Worm (Caenorhabditis elegans): ENCODE measurements around the gene maa-1.

The maa-1 gene

DNA sequence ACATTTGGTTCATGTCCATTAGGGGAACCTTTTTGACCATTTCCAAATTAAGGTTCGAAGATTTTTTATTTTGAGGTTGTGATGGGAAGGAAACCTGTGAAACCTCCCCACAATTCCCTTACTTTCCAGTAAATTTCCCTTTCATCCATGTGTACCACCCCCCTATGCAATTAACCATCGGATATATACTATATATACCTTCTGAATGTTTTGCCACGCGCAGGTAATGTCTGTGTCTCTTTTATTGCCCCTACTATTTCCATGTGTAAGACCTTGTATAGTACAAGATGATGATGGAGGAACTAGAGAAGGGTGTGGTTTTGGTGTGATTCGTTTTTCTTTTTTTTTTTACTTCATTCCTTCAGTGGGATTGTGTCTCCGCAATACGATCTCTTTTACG, 7.7 kb downstream of the maa-1 start (continued):
- TF ChIP-seq aly-2 (tag; optimal IDR thresholded peaks at IDR 0.05): no peak

- TF ChIP-seq hlh-11 (tag; optimal IDR thresholded peaks at IDR 0.05) (peak; percentile 43), daf-16 (GFP tag; optimal IDR thresholded peaks at IDR 0.05) (no peak), daf-16 (tag; optimal IDR thresholded peaks at IDR 0.05) (no peak), lir-3 (tag; optimal IDR thresholded peaks at IDR 0.05) (no peak), nhr-25 (tag; optimal IDR thresholded peaks at IDR 0.05; ENCODE audit: borderline replicate concordance, insufficient read depth) (peak; percentile 19), gei-8 (GFP tag; optimal IDR thresholded peaks at IDR 0.05) (no peak), nhr-41 (GFP tag; IDR thresholded peaks at IDR 0.05) (no peak), ztf-11 (tag; optimal IDR thresholded peaks at IDR 0.05) (no peak), mdl-1 (tag; optimal IDR thresholded peaks at IDR 0.05) (peak in 1 of 2 experiments; percentile 47), duxl-1 (tag; optimal IDR thresholded peaks at IDR 0.05; ENCODE audit: poor library complexity) (no peak), F44E2.7 (GFP tag; IDR thresholded peaks at IDR 0.05) (no peak), Y105C5A.15 (GFP tag; IDR thresholded peaks at IDR 0.05) (no peak), dmd-6 (GFP tag; IDR thresholded peaks at IDR 0.05) (no peak), set-16 (GFP tag; IDR thresholded peaks at IDR 0.05) (no peak), ZK337.2 (GFP tag; IDR thresholded peaks at IDR 0.05) (no peak), vab-7 (GFP tag; IDR thresholded peaks at IDR 0.05) (no peak), pqm-1 (tag; optimal IDR thresholded peaks at IDR 0.05) (no peak), nhr-42 (GFP tag; IDR thresholded peaks at IDR 0.05) (no peak), mep-1 (tag; optimal IDR thresholded peaks at IDR 0.05) (no peak), ceh-20 (GFP tag; IDR thresholded peaks at IDR 0.05) (no peak), unc-62 (GFP tag; optimal IDR thresholded peaks at IDR 0.05 in 1 of 2) (no peak), unc-62 (tag; optimal IDR thresholded peaks at IDR 0.05) (no peak), mxl-2 (GFP tag; conservative IDR thresholded peaks at IDR 0.05) (no peak), mxl-3 (GFP tag; optimal IDR thresholded peaks at IDR 0.05) (peak; percentile 95), daf-12 (tag; optimal IDR thresholded peaks at IDR 0.05) (no peak), nhr-6 (tag; optimal IDR thresholded peaks at IDR 0.05) (no peak), php-3 (GFP tag; IDR thresholded peaks at IDR 0.05) (no peak), zip-11 (GFP tag; IDR thresholded peaks at IDR 0.05) (no peak), hlh-30 (tag; optimal IDR thresholded peaks at IDR 0.05; ENCODE audit: insufficient read depth) (peak; percentile 16), dmd-8 (GFP tag; IDR thresholded peaks at IDR 0.05) (no peak), Y75B8A.6 (GFP tag; IDR thresholded peaks at IDR 0.05) (no peak), ctbp-1 (GFP tag; IDR thresholded peaks at IDR 0.05) (no peak), nhr-10 (tag; optimal IDR thresholded peaks at IDR 0.05) (no peak), fkh-10 (GFP tag; optimal IDR thresholded peaks at IDR 0.05) (no peak), tag-97 (GFP tag; IDR thresholded peaks at IDR 0.05) (no peak), nhr-48 (tag; optimal IDR thresholded peaks at IDR 0.05) (no peak), nhr-111 (GFP tag; optimal IDR thresholded peaks at IDR 0.05) (no peak), lsy-2 (tag; optimal IDR thresholded peaks at IDR 0.05) (peak in 1 of 2 experiments; percentile 35), nhr-102 (tag; optimal IDR thresholded peaks at IDR 0.05) (no peak), arid-1 (GFP tag; conservative IDR thresholded peaks at IDR 0.05) (no peak), Y48G9A.11 (GFP tag; IDR thresholded peaks at IDR 0.05) (no peak), D1046.2 (GFP tag; IDR thresholded peaks at IDR 0.05) (no peak), madf-9 (GFP tag; conservative IDR thresholded peaks at IDR 0.05) (no peak), nhr-28 (tag; optimal IDR thresholded peaks at IDR 0.05) (peak; percentile 52), zfp-2 (tag; optimal IDR thresholded peaks at IDR 0.05) (no peak), lin-13 (GFP tag; optimal IDR thresholded peaks at IDR 0.05) (no peak), lin-39 (tag; optimal IDR thresholded peaks at IDR 0.05) (no peak), F10B5.3 (tag; optimal IDR thresholded peaks at IDR 0.05) (no peak), hmg-1.1 (GFP tag; IDR thresholded peaks at IDR 0.05) (0 out of 2 replicates have a peak, but pooled peaks have one; percentile 21), nhr-237 (tag; optimal IDR thresholded peaks at IDR 0.05) (no peak)
Measured at ce11 chrIII:11811839-11812238, 10.5 kb downstream of the maa-1 start.

Measured in whole organism, L4 larva.